Worm (Caenorhabditis elegans): ENCODE results near the gene spat-2.

The spat-2 gene

DNA sequence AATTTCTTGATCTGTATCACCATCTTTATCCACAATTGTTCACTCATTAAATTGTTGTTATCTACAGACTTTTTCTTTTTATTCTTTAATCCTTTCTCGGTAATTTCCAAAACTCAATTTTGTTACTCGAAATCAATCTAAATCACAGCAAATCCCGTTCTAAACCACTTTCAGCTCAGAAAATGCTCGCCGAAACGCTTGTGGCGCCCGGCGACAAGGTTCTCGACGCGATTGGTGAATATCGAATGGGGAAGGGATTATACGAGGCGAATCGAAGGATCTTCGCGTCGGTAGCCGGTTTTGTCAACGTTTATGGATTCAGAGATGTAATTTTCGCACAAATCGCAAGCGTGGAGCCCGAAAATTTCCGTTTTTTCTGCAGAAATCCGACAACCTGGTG is 27.9 kb upstream of the spat-2 start, which contains the start of gene exos-1 (continued):
- TF ChIP-seq T26A5.8 (tag; optimal IDR thresholded peaks at IDR 0.05) (no peak), xnd-1 (tag; optimal IDR thresholded peaks at IDR 0.05) (no peak), aptf-3 (GFP tag; IDR thresholded peaks at IDR 0.05) (no peak), F37B4.10 (GFP tag; IDR thresholded peaks at IDR 0.05) (no peak), dpff-1 (tag; optimal IDR thresholded peaks at IDR 0.05) (no peak), F10E7.11 (tag; optimal IDR thresholded peaks at IDR 0.05) (no peak), efl-1 (GFP tag; optimal IDR thresholded peaks at IDR 0.05) (no peak)

DNA sequence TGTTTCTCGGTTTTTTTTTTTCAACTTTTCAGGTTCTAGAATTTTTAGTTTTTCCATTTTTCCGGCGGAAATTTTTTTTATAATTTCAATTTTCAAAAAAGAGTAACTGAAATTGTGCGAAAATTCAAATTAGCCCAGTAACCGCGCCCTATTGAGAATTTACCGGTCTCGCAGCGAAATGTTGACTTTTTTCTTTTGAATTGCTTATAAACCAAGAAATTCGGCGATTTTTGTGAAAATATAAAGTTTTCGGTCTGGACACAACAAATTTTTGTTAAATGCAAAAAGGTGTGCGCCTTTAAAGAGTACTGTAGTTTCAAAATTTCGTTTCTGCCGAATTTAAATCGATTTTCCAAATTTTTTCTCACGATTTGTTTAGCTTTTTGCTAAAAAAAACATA is 26.1 kb upstream of the spat-2 start:
- TF ChIP-seq madf-6 (GFP tag; IDR thresholded peaks at IDR 0.05) = peak; percentile 47; the same call in 1 of the 2 replicates
- no peak for TF ChIP-seq ZK185.1 (tag; optimal IDR thresholded peaks at IDR 0.05; ENCODE audit: poor library complexity, severe bottlenecking)
- TF ChIP-seq F33H1.4 (GFP tag; IDR thresholded peaks at IDR 0.05) = 0 out of 2 replicates have a peak, but pooled peaks have one; percentile 6
- TF ChIP-seq Y53G8AR.9 (GFP tag; conservative IDR thresholded peaks at IDR 0.05) = 0 out of 2 replicates have a peak, but pooled peaks have one; percentile 35
- no peak for TF ChIP-seq unc-62 (GFP tag; optimal IDR thresholded peaks at IDR 0.05)
- peak; percentile 14 for TF ChIP-seq hrde-1 (tag; optimal IDR thresholded peaks at IDR 0.05; ENCODE audit: borderline replicate concordance)
- TF ChIP-seq lin-26 (GFP tag; IDR thresholded peaks at IDR 0.05) = no peak

ce11 chrIII:11012264-11012663 is 24.5 kb upstream of the spat-2 start, which contains the start of gene kvs-4:
kvs-4 (plus strand) TSS chrIII:11012564.
- TF ChIP-seq madf-10 (tag; optimal IDR thresholded peaks at IDR 0.05) (no peak), F57A8.1 (GFP tag; optimal IDR thresholded peaks at IDR 0.05) (no peak), F57C9.4 (tag; optimal IDR thresholded peaks at IDR 0.05) (no peak), sdz-38 (tag; optimal IDR thresholded peaks at IDR 0.05) (no peak), nhr-120 (GFP tag; IDR thresholded peaks at IDR 0.05) (no peak), snpc-4 (GFP tag; optimal IDR thresholded peaks at IDR 0.05) (no peak), snpc-4 (tag; optimal IDR thresholded peaks at IDR 0.05) (no peak)

ce11 chrIII:11022278-11022677 is 14.5 kb upstream of the spat-2 start:
- TF ChIP-seq sea-2 (GFP tag; IDR thresholded peaks at IDR 0.05) (no peak), T26A5.8 (tag; optimal IDR thresholded peaks at IDR 0.05) (no peak), rcor-1 (GFP tag; IDR thresholded peaks at IDR 0.05) (no peak), hlh-26 (GFP tag; conservative IDR thresholded peaks at IDR 0.05) (no peak), lsl-1 (GFP tag; optimal IDR thresholded peaks at IDR 0.05) (no peak), madf-3 (GFP tag; IDR thresholded peaks at IDR 0.05) (no peak), ceh-91 (GFP tag; IDR thresholded peaks at IDR 0.05) (no peak), hlh-12 (tag; optimal IDR thresholded peaks at IDR 0.05) (no peak), zim-3 (tag; optimal IDR thresholded peaks at IDR 0.05) (no peak), D2030.7 (GFP tag; IDR thresholded peaks at IDR 0.05) (no peak), F39B2.1 (GFP tag; IDR thresholded peaks at IDR 0.05) (no peak), egl-18 (GFP tag; IDR thresholded peaks at IDR 0.05) (no peak), egrh-3 (GFP tag; IDR thresholded peaks at IDR 0.05) (no peak), rpc-1 (optimal IDR thresholded peaks at IDR 0.05) (no peak), rpc-1 (tag; optimal IDR thresholded peaks at IDR 0.05) (no peak)

DNA sequence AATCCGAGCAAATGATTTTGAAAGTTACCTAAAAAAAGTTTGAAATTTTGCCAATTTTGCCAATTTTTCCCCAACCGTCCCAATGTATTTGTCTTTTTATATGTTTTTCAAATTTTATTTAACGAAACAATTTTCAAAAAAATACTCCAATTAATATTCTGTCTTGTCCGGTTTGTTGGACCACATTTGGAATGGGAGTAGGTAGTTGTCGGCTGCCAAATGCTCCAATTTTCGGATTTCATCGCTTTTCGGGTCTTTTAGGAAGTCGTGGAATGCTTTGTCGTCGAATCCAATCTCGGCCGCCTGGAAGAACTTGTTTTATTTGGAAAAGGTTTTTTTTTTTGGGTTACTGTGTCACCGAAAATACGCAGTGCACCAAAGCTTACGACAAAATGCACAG is 11.6 kb upstream of the spat-2 start:
- TF ChIP-seq attf-6 (GFP tag; IDR thresholded peaks at IDR 0.05) (no peak), die-1 (tag; optimal IDR thresholded peaks at IDR 0.05) (no peak), tbp1 (GFP tag; optimal IDR thresholded peaks at IDR 0.05) (no peak), tlf-1 (GFP tag; optimal IDR thresholded peaks at IDR 0.05) (no peak), mel-28 (tag; optimal IDR thresholded peaks at IDR 0.05; ENCODE audit: borderline replicate concordance) (no peak), ztf-22 (GFP tag; optimal IDR thresholded peaks at IDR 0.05) (no peak), T07F8.4 (tag; optimal IDR thresholded peaks at IDR 0.05) (no peak), F10E7.11 (tag; optimal IDR thresholded peaks at IDR 0.05) (no peak), xnd-1 (tag; optimal IDR thresholded peaks at IDR 0.05) (no peak), nhr-179 (tag; optimal IDR thresholded peaks at IDR 0.05) (no peak), nhr-120 (GFP tag; IDR thresholded peaks at IDR 0.05) (no peak), lir-1 (GFP tag; conservative IDR thresholded peaks at IDR 0.05) (no peak), egl-18 (GFP tag; IDR thresholded peaks at IDR 0.05) (no peak), hlh-26 (GFP tag; conservative IDR thresholded peaks at IDR 0.05) (no peak), ceh-91 (GFP tag; IDR thresholded peaks at IDR 0.05) (no peak), ztf-6 (GFP tag; IDR thresholded peaks at IDR 0.05) (no peak)
